Fruit fly (Drosophila melanogaster) whole organism, embryonic: ENCODE data around the gene Ppm1.

Experiments
- CG10959 ChIP-seq: fragments of 200-800 bp; sonication (Bioruptor generic); IDR thresholded peaks from 2 replicates; pipeline ENCODE4 v1.3.6; 2022; ENCODE audit warnings: missing biosample characterization, missing genetic modification characterization
- CG11085 ChIP-seq: fragments of 200-800 bp; sonication (Bioruptor generic); IDR thresholded peaks from 2 replicates; pipeline ENCODE4 v1.3.6; 2022; ENCODE audit warnings: missing biosample characterization, missing genetic modification characterization
- CG12299 ChIP-seq: fragments of 200-800 bp; sonication (Bioruptor generic); optimal IDR thresholded peaks from 2 replicates; lab custom pipeline; 2018; ENCODE audit warnings: missing biosample characterization, mild to moderate bottlenecking, missing genetic modification characterization
- CG13296 ChIP-seq: fragments of 200-800 bp; sonication (Bioruptor generic); optimal IDR thresholded peaks from 3 replicates; lab custom pipeline; 2018; ENCODE audit warnings: missing biosample characterization, mild to moderate bottlenecking, missing genetic modification characterization
- CG14667 ChIP-seq: fragments of 200-800 bp; sonication (Bioruptor generic); IDR thresholded peaks from 2 replicates; pipeline ENCODE4 v1.3.6; 2022; ENCODE audit warnings: missing biosample characterization, missing genetic modification characterization
- CG17829 ChIP-seq: fragments of 200-800 bp; optimal IDR thresholded peaks from 2 replicates; lab custom pipeline; 2019; ENCODE audit warnings: missing biosample characterization, mild to moderate bottlenecking, missing genetic modification characterization, moderate library complexity
- CG17912 ChIP-seq: fragments of 200-800 bp; sonication (Bioruptor generic); optimal IDR thresholded peaks from 2 replicates; lab custom pipeline; 2018; ENCODE audit warnings: missing biosample characterization, mild to moderate bottlenecking, missing genetic modification characterization
- CG18262 ChIP-seq: fragments of 200-800 bp; optimal IDR thresholded peaks from 3 replicates; lab custom pipeline; 2019; ENCODE audit warnings: missing biosample characterization, mild to moderate bottlenecking, missing genetic modification characterization, moderate library complexity
- CG18476 ChIP-seq: fragments of 200-800 bp; sonication (Bioruptor generic); optimal IDR thresholded peaks from 2 replicates; lab custom pipeline; 2016; ENCODE audit warnings: missing biosample characterization, mild to moderate bottlenecking, missing genetic modification characterization
- CG2129 ChIP-seq: fragments of 200-800 bp; sonication (Bioruptor generic); IDR thresholded peaks from 2 replicates; pipeline ENCODE4 v1.3.6; 2022; ENCODE audit warnings: missing biosample characterization, missing genetic modification characterization; ENCODE audit not compliant: partially characterized antibody
- CG2678 ChIP-seq: fragments of 200-800 bp; sonication (Bioruptor generic); optimal IDR thresholded peaks from 3 replicates; lab custom pipeline; 2019; ENCODE audit warnings: missing biosample characterization, mild to moderate bottlenecking, missing genetic modification characterization, moderate library complexity
- CG30020 ChIP-seq: fragments of 200-800 bp; optimal IDR thresholded peaks from 2 replicates; lab custom pipeline; 2019; ENCODE audit warnings: missing biosample characterization, mild to moderate bottlenecking, missing genetic modification characterization, moderate library complexity
- CG31224 ChIP-seq: fragments of 200-800 bp; sonication (Bioruptor generic); IDR thresholded peaks from 2 replicates; pipeline ENCODE4 v1.3.6; 2022; ENCODE audit warnings: missing biosample characterization, missing genetic modification characterization
- CG32532 ChIP-seq: fragments of 200-800 bp; sonication (Bioruptor generic); IDR thresholded peaks from 2 replicates; pipeline ENCODE4 v1.3.6; 2022; ENCODE audit warnings: missing biosample characterization, missing genetic modification characterization
- CG3726 ChIP-seq: fragments of 200-800 bp; sonication (Bioruptor generic); IDR thresholded peaks from 3 replicates; pipeline ENCODE4, ENCODE4 v1.3.6; 2022; ENCODE audit warnings: missing biosample characterization, missing genetic modification characterization
- CG3847 ChIP-seq: fragments of 200-800 bp; sonication (Bioruptor generic); IDR thresholded peaks from 2 replicates; pipeline ENCODE4 v1.3.6; 2022; ENCODE audit warnings: missing biosample characterization, missing genetic modification characterization
- CG43689 ChIP-seq: fragments of 200-800 bp; sonication (Bioruptor generic); IDR thresholded peaks from 2 replicates; pipeline ENCODE4 v1.3.6; 2022; ENCODE audit warnings: missing biosample characterization, missing genetic modification characterization
- CG6654 ChIP-seq: fragments of 200-800 bp; sonication (Bioruptor generic); optimal IDR thresholded peaks from 2 replicates; lab custom pipeline; 2017; ENCODE audit warnings: missing biosample characterization, mild to moderate bottlenecking, missing genetic modification characterization
- CG8359 ChIP-seq: fragments of 200-800 bp; sonication (Bioruptor generic); optimal IDR thresholded peaks from 2 replicates; lab custom pipeline; 2017; ENCODE audit warnings: missing biosample characterization, mild to moderate bottlenecking, missing genetic modification characterization, borderline replicate concordance
- CG8765 ChIP-seq: fragments of 200-800 bp; sonication (Bioruptor generic); IDR thresholded peaks from 2 replicates; pipeline ENCODE4 v1.3.6; 2022; ENCODE audit warnings: missing biosample characterization, missing genetic modification characterization
- CTCF ChIP-seq: fragments of 200-800 bp; sonication (Bioruptor generic); optimal IDR thresholded peaks from 2 replicates; lab custom pipeline; 2017; ENCODE audit warnings: missing biosample characterization, mild to moderate bottlenecking, missing genetic modification characterization, moderate library complexity
- Hey ChIP-seq: fragments of 200-800 bp; sonication (Bioruptor generic); optimal IDR thresholded peaks from 3 replicates; lab custom pipeline; 2018; ENCODE audit warnings: missing biosample characterization, mild to moderate bottlenecking, missing genetic modification characterization
- Jarid2 ChIP-seq: fragments of 200-800 bp; sonication (Bioruptor generic); optimal IDR thresholded peaks from 3 replicates; lab custom pipeline; 2017; ENCODE audit warnings: mild to moderate bottlenecking, missing biosample characterization, missing genetic modification reagents, missing genetic modification characterization
- Lpt ChIP-seq: fragments of >200 bp; optimal IDR thresholded peaks from 2 replicates; lab custom pipeline; 2018; ENCODE audit warnings: missing biosample characterization, missing genetic modification characterization
- NK7.1 ChIP-seq: fragments of 200-800 bp; sonication (Bioruptor generic); optimal IDR thresholded peaks from 3 replicates; lab custom pipeline; 2016; ENCODE audit warnings: missing biosample characterization, missing genetic modification characterization
- Neu2 ChIP-seq: fragments of 200-800 bp; sonication (Bioruptor generic); optimal IDR thresholded peaks from 3 replicates; lab custom pipeline; 2016; ENCODE audit warnings: missing biosample characterization, missing genetic modification characterization, borderline replicate concordance
- Oli ChIP-seq: fragments of 200-800 bp; sonication (Bioruptor generic); optimal IDR thresholded peaks from 2 replicates; lab custom pipeline; 2018; ENCODE audit warnings: missing biosample characterization, mild to moderate bottlenecking, missing genetic modification characterization, moderate library complexity
- Ravus ChIP-seq: fragments of 200-800 bp; sonication (Bioruptor generic); IDR thresholded peaks from 2 replicates; pipeline ENCODE4 v1.3.6; 2022; ENCODE audit warnings: missing biosample characterization, missing genetic modification characterization
- Sin3A ChIP-seq: fragments of >200 bp; optimal IDR thresholded peaks from 2 replicates; lab custom pipeline; 2018
- Taf1 ChIP-seq: fragments of 200-800 bp; sonication (Bioruptor generic); IDR thresholded peaks from 2 replicates; pipeline ENCODE4 v1.3.6; 2022; ENCODE audit warnings: missing biosample characterization, missing genetic modification characterization
- Tbp ChIP-seq: fragments of >200 bp; optimal IDR thresholded peaks from 2 replicates; lab custom pipeline; 2018; ENCODE audit warnings: missing biosample characterization, missing genetic modification characterization
- bowl ChIP-seq: fragments of 200-800 bp; sonication (Bioruptor generic); IDR thresholded peaks from 2 replicates; pipeline ENCODE4 v1.3.6; 2022; ENCODE audit warnings: missing biosample characterization, missing genetic modification characterization
- corto ChIP-seq: fragments of 200-800 bp; sonication (Bioruptor generic); optimal IDR thresholded peaks from 2 replicates; lab custom pipeline; 2016; ENCODE audit warnings: missing biosample characterization, mild to moderate bottlenecking, missing genetic modification characterization, moderate library complexity
- dysf ChIP-seq: fragments of 200-800 bp; sonication (Bioruptor generic); IDR thresholded peaks from 3 replicates; pipeline ENCODE4 v1.3.6; 2022; ENCODE audit warnings: missing biosample characterization, missing genetic modification characterization
- esg ChIP-seq: fragments of 200-800 bp; sonication (Bioruptor generic); conservative IDR thresholded peaks from 2 replicates; pipeline ENCODE4 v1.3.6; 2022; ENCODE audit warnings: missing biosample characterization, missing genetic modification characterization
- exex ChIP-seq: fragments of 200-800 bp; sonication (Bioruptor generic); optimal IDR thresholded peaks from 4 replicates; lab custom pipeline; 2018; ENCODE audit warnings: missing biosample characterization, mild to moderate bottlenecking, missing genetic modification characterization, moderate library complexity
- gcm ChIP-seq: fragments of 200-800 bp; sonication (Bioruptor generic); optimal IDR thresholded peaks from 2 replicates; lab custom pipeline; 2019; ENCODE audit warnings: missing biosample characterization, mild to moderate bottlenecking, missing genetic modification characterization, moderate library complexity
- gcm2 ChIP-seq: fragments of 200-800 bp; sonication (Bioruptor generic); optimal IDR thresholded peaks from 2 replicates; lab custom pipeline; 2016; ENCODE audit warnings: missing biosample characterization, missing genetic modification characterization
- grau ChIP-seq: fragments of 200-800 bp; optimal IDR thresholded peaks from 3 replicates; lab custom pipeline; 2019; ENCODE audit warnings: missing biosample characterization, mild to moderate bottlenecking, missing genetic modification characterization, moderate library complexity
- h ChIP-seq: fragments of >200 bp; optimal IDR thresholded peaks from 2 replicates; lab custom pipeline; 2017
- inv ChIP-seq: fragments of 200-800 bp; sonication (Bioruptor generic); IDR thresholded peaks from 2 replicates; pipeline ENCODE4 v1.3.6; 2022; ENCODE audit warnings: missing biosample characterization, missing genetic modification characterization; ENCODE audit not compliant: partially characterized antibody
- knrl ChIP-seq: fragments of 200-800 bp; sonication (Bioruptor generic); IDR thresholded peaks from 3 replicates; pipeline ENCODE4 v1.3.6; 2022; ENCODE audit warnings: missing biosample characterization, missing genetic modification characterization; ENCODE audit not compliant: partially characterized antibody
- pros ChIP-seq: fragments of 200-800 bp; sonication (Bioruptor generic); optimal IDR thresholded peaks from 3 replicates; lab custom pipeline; 2019; ENCODE audit warnings: missing biosample characterization, mild to moderate bottlenecking, missing genetic modification characterization, moderate library complexity
- salm ChIP-seq: fragments of 200-800 bp; sonication (Bioruptor generic); optimal IDR thresholded peaks from 2 replicates; lab custom pipeline; 2018; ENCODE audit warnings: missing biosample characterization, mild to moderate bottlenecking, missing genetic modification characterization
- sim ChIP-seq: fragments of 200-800 bp; sonication (Bioruptor generic); IDR thresholded peaks from 2 replicates; pipeline ENCODE4 v1.3.6; 2022; ENCODE audit warnings: missing biosample characterization, missing genetic modification characterization
- sima ChIP-seq: fragments of 200-800 bp; sonication (Bioruptor generic); optimal IDR thresholded peaks from 2 replicates; lab custom pipeline; 2016; ENCODE audit warnings: missing biosample characterization, missing genetic modification characterization
- sug ChIP-seq: fragments of 200-800 bp; optimal IDR thresholded peaks from 2 replicates; lab custom pipeline; 2019; ENCODE audit warnings: missing biosample characterization, mild to moderate bottlenecking, missing genetic modification characterization, moderate library complexity
- twi ChIP-seq: fragments of 200-800 bp; optimal IDR thresholded peaks from 2 replicates; lab custom pipeline; 2019; ENCODE audit warnings: missing biosample characterization, mild to moderate bottlenecking, missing genetic modification characterization, moderate library complexity
- unc-4 ChIP-seq: fragments of 200-800 bp; sonication (Bioruptor generic); IDR thresholded peaks from 2 replicates; pipeline ENCODE4 v1.3.6; 2022; ENCODE audit warnings: missing biosample characterization, missing genetic modification characterization; ENCODE audit not compliant: partially characterized antibody
- wdn ChIP-seq: fragments of 200-800 bp; sonication (Bioruptor generic); IDR thresholded peaks from 2 replicates; pipeline ENCODE4 v1.3.6; 2022; ENCODE audit warnings: missing biosample characterization, missing genetic modification characterization

The Ppm1 gene

dm6 chr3L:611639-612611, 30.8 kb downstream of the Ppm1 start (continued):
- no peak for TF ChIP-seq Neu2
- TF ChIP-seq NK7.1 (GFP tag; lab: Kevin White, UChicago), result peak; percentile 32
- no peak for TF ChIP-seq CG2129
- TF ChIP-seq inv (GFP tag; lab: Robert Waterston, UW), result no peak
- TF ChIP-seq CG31224 (GFP tag; lab: Robert Waterston, UW), result peak; percentile 69
- peak; percentile 4 for TF ChIP-seq CG6654
- peak; percentile 48; the same call in 1 of the 2 replicates for TF ChIP-seq Taf1 (GFP tag; lab: Robert Waterston, UW)
- TF ChIP-seq CG3726 (GFP tag; lab: Robert Waterston, UW), result peak; percentile 67; the same call in 1 of the 3 replicates
- 0 out of 2 replicates have a peak, but pooled peaks have one; percentile 31 for TF ChIP-seq sim
- TF ChIP-seq CG43689, result 0 out of 2 replicates have a peak, but pooled peaks have one; percentile 32
- TF ChIP-seq Jarid2 (GFP tag; lab: Kevin White, UChicago), result peak; percentile 62
- no peak for TF ChIP-seq CG8765 (GFP tag; lab: Robert Waterston, UW)
- peak; percentile 84 for TF ChIP-seq CG17912
- no peak for TF ChIP-seq corto (GFP tag; lab: Kevin White, UChicago)
- TF ChIP-seq sug (tag; lab: Kevin White, UChicago), result peak; percentile 72
- TF ChIP-seq CG8359 (GFP tag; lab: Kevin White, UChicago), result peak; percentile 18
- TF ChIP-seq CG18262, result peak; percentile 64
- TF ChIP-seq twi, result peak; percentile 25
- peak; percentile 71 for TF ChIP-seq Oli
- no peak for TF ChIP-seq CG18476 (GFP tag; lab: Kevin White, UChicago)
- TF ChIP-seq CG14667, result peak; percentile 63; the same call in 1 of the 2 replicates
- TF ChIP-seq Sin3A (lab: Kevin White, UChicago), result no peak
- TF ChIP-seq gcm (GFP tag; lab: Kevin White, UChicago), result peak; percentile 38
- TF ChIP-seq salm (tag; lab: Kevin White, UChicago), result no peak
- TF ChIP-seq sima, result no peak
- peak; percentile 31; the same call in 1 of the 2 replicates for TF ChIP-seq bowl (GFP tag; lab: Robert Waterston, UW)
- TF ChIP-seq CG2678 (tag; lab: Kevin White, UChicago), result peak; percentile 75
- no peak for TF ChIP-seq knrl (GFP tag; lab: Robert Waterston, UW)
- TF ChIP-seq CG30020 (tag; lab: Kevin White, UChicago), result no peak
- peak; percentile 17 for TF ChIP-seq exex (tag; lab: Kevin White, UChicago)
- TF ChIP-seq Tbp (GFP tag; lab: Kevin White, UChicago), result no peak
- TF ChIP-seq CG10959 (GFP tag; lab: Robert Waterston, UW), result no peak
- TF ChIP-seq CTCF (GFP tag; lab: Kevin White, UChicago), result no peak
- TF ChIP-seq gcm2 (GFP tag; lab: Kevin White, UChicago), result peak; percentile 11

- TF ChIP-seq CG13296 (no peak), grau (tag; lab: Kevin White, UChicago) (peak; percentile 56), Lpt (no peak), h (no peak), esg (GFP tag; lab: Robert Waterston, UW) (no peak), Hey (no peak), pros (GFP tag; lab: Kevin White, UChicago) (peak; percentile 80), wdn (GFP tag; lab: Robert Waterston, UW) (no peak), CG11085 (GFP tag; lab: Robert Waterston, UW) (no peak), Ravus (GFP tag; lab: Robert Waterston, UW) (no peak), dysf (peak; percentile 48; the same call in 2 of the 3 replicates), unc-4 (no peak), salm (tag; lab: Kevin White, UChicago) (no peak), CG17829 (tag; lab: Kevin White, UChicago) (peak; percentile 59), bowl (GFP tag; lab: Robert Waterston, UW) (no peak), CG32532 (no peak), CG12299 (no peak), CG3847 (GFP tag; lab: Robert Waterston, UW) (no peak)
These were observed 32.6 kb downstream of the Ppm1 start for dm6 chr3L:613578-614300.
